Worm (Caenorhabditis elegans): Measurements from ENCODE around the gene F54D5.23.

- no peak for TF ChIP-seq fos-1 (tag; optimal IDR thresholded peaks at IDR 0.05)
- TF ChIP-seq nhr-71 (tag; optimal IDR thresholded peaks at IDR 0.05): no peak
- no peak for TF ChIP-seq nhr-76 (tag; optimal IDR thresholded peaks at IDR 0.05)
- no peak for TF ChIP-seq ztf-11 (tag; optimal IDR thresholded peaks at IDR 0.05)
- no peak for TF ChIP-seq unc-62 (GFP tag; optimal IDR thresholded peaks at IDR 0.05)
- TF ChIP-seq sup-37 (GFP tag; optimal IDR thresholded peaks at IDR 0.05): no peak
- TF ChIP-seq mdl-1 (tag; optimal IDR thresholded peaks at IDR 0.05): no peak
- TF ChIP-seq fkh-8 (tag; optimal IDR thresholded peaks at IDR 0.05): no peak
- no peak for TF ChIP-seq grh-1 (GFP tag; IDR thresholded peaks at IDR 0.05)
- no peak for TF ChIP-seq zag-1 (tag; optimal IDR thresholded peaks at IDR 0.05)
- no peak for TF ChIP-seq nhr-12 (tag; optimal IDR thresholded peaks at IDR 0.05)
Measured at ce11 chrII:11533716-11534115, 35.4 kb downstream of the F54D5.23 start, which contains the start of gene mdt-8.
